Fruit fly (Drosophila melanogaster) whole organism, prepupa: ENCODE measurements around the gene bys.

Experiments used
- Blimp-1 ChIP-seq: fragments of 200-800 bp; sonication (Bioruptor generic); optimal IDR thresholded peaks from 3 replicates; lab custom pipeline; 2017; ENCODE audit warnings: missing biosample characterization, missing genetic modification characterization, mild to moderate bottlenecking, moderate library complexity, missing genetic modification reagents
- CG10631 ChIP-seq: fragments of 200-800 bp; sonication (Bioruptor generic); optimal IDR thresholded peaks from 2 replicates; lab custom pipeline; 2016; ENCODE audit warnings: missing biosample characterization, missing genetic modification characterization
- CG10669 ChIP-seq: fragments of 200-800 bp; sonication (Bioruptor generic); optimal IDR thresholded peaks from 3 replicates; lab custom pipeline; 2018; ENCODE audit warnings: missing biosample characterization, mild to moderate bottlenecking, missing genetic modification characterization, moderate library complexity
- CG11294 ChIP-seq: fragments of 200-800 bp; sonication (Bioruptor generic); IDR thresholded peaks from 2 replicates; pipeline ENCODE4 v1.3.6; 2022; ENCODE audit warnings: missing biosample characterization, missing genetic modification characterization
- CG11762 ChIP-seq: fragments of 200-800 bp; sonication (Bioruptor generic); optimal IDR thresholded peaks from 3 replicates; lab custom pipeline; 2016; ENCODE audit warnings: missing biosample characterization, missing genetic modification characterization; ENCODE audit not compliant: insufficient read depth
- CG11902 ChIP-seq: fragments of 200-800 bp; sonication (Bioruptor generic); optimal IDR thresholded peaks from 3 replicates; lab custom pipeline; 2016; ENCODE audit warnings: missing biosample characterization, missing genetic modification characterization
- CG15336 ChIP-seq: fragments of 200-800 bp; sonication (Bioruptor generic); IDR thresholded peaks from 2 replicates; pipeline ENCODE4 v1.3.6; 2022; ENCODE audit warnings: missing biosample characterization, missing genetic modification characterization
- CG1621 ChIP-seq: fragments of 200-800 bp; sonication (Bioruptor generic); optimal IDR thresholded peaks from 3 replicates; lab custom pipeline; 2018; ENCODE audit warnings: missing biosample characterization, mild to moderate bottlenecking, missing genetic modification characterization
- CG16779 ChIP-seq: fragments of 200-800 bp; sonication (Bioruptor generic); optimal IDR thresholded peaks from 3 replicates; lab custom pipeline; 2017; ENCODE audit warnings: missing biosample characterization, mild to moderate bottlenecking, missing genetic modification characterization
- CG31627 ChIP-seq: fragments of 200-800 bp; sonication (Bioruptor generic); optimal IDR thresholded peaks from 3 replicates; lab custom pipeline; 2016; ENCODE audit warnings: missing biosample characterization, missing genetic modification characterization
- CG4318 ChIP-seq: fragments of 200-800 bp; sonication (Bioruptor generic); optimal IDR thresholded peaks from 3 replicates; lab custom pipeline; 2017; ENCODE audit warnings: missing biosample characterization, mild to moderate bottlenecking, missing genetic modification characterization
- CG6163 ChIP-seq: fragments of 200-800 bp; sonication (Bioruptor generic); IDR thresholded peaks from 3 replicates; pipeline ENCODE4 v1.3.6; 2022; ENCODE audit warnings: missing biosample characterization, missing genetic modification characterization
- CG6808 ChIP-seq: fragments of 200-800 bp; sonication (Bioruptor generic); optimal IDR thresholded peaks from 3 replicates; lab custom pipeline; 2017; ENCODE audit warnings: missing biosample characterization, missing genetic modification characterization, mild to moderate bottlenecking, moderate library complexity, missing genetic modification reagents
- CG7368 ChIP-seq: fragments of 200-800 bp; sonication (Bioruptor generic); optimal IDR thresholded peaks from 3 replicates; lab custom pipeline; 2016; ENCODE audit warnings: missing biosample characterization, missing genetic modification characterization
- CG8319 ChIP-seq: fragments of 200-800 bp; sonication (Bioruptor generic); optimal IDR thresholded peaks from 3 replicates; lab custom pipeline; 2016; ENCODE audit warnings: missing biosample characterization, missing genetic modification characterization
- CG9139 ChIP-seq: fragments of 200-800 bp; sonication (Bioruptor generic); optimal IDR thresholded peaks from 3 replicates; lab custom pipeline; 2017; ENCODE audit warnings: missing biosample characterization, mild to moderate bottlenecking, missing genetic modification characterization
- Eip78C ChIP-seq: fragments of 200-800 bp; sonication (Bioruptor generic); peaks from one replicate; lab custom pipeline; 2016; ENCODE audit warnings: missing biosample characterization, missing genetic modification characterization
- Gug ChIP-seq: fragments of 200-800 bp; sonication (Bioruptor generic); IDR thresholded peaks from 2 replicates; pipeline ENCODE4 v1.3.6; 2022; ENCODE audit warnings: missing biosample characterization, missing genetic modification characterization
- Hr38 ChIP-seq: sonication (Bioruptor generic); optimal IDR thresholded peaks from 2 replicates; lab custom pipeline; 2016; ENCODE audit warnings: missing biosample characterization, missing genetic modification characterization
- Hr4 ChIP-seq: fragments of 200-800 bp; sonication (Bioruptor generic); optimal IDR thresholded peaks from 3 replicates; lab custom pipeline; 2016; ENCODE audit warnings: missing biosample characterization, missing genetic modification characterization
- Lpt ChIP-seq: fragments of 200-800 bp; sonication (Bioruptor generic); optimal IDR thresholded peaks from 3 replicates; lab custom pipeline; 2016; ENCODE audit warnings: missing biosample characterization, missing genetic modification characterization
- Met ChIP-seq: fragments of 200-800 bp; sonication (Bioruptor generic); optimal IDR thresholded peaks from 3 replicates; lab custom pipeline; 2016; ENCODE audit warnings: missing biosample characterization, missing genetic modification characterization
- Smox ChIP-seq: fragments of 200-800 bp; sonication (Bioruptor generic); optimal IDR thresholded peaks from 3 replicates; lab custom pipeline; 2016; ENCODE audit warnings: missing biosample characterization, missing genetic modification characterization
- Sox102F ChIP-seq: fragments of 200-800 bp; sonication (Bioruptor generic); optimal IDR thresholded peaks from 2 replicates; lab custom pipeline; 2016; ENCODE audit warnings: missing biosample characterization, mild to moderate bottlenecking, missing genetic modification characterization
- Sox15 ChIP-seq: fragments of 200-800 bp; sonication (Bioruptor generic); optimal IDR thresholded peaks from 3 replicates; lab custom pipeline; 2016; ENCODE audit warnings: missing biosample characterization, missing genetic modification characterization
- achi ChIP-seq: fragments of 200-800 bp; sonication (Bioruptor generic); optimal IDR thresholded peaks from 3 replicates; lab custom pipeline; 2016; ENCODE audit warnings: missing biosample characterization, missing genetic modification characterization
- cyc ChIP-seq: fragments of 200-800 bp; sonication (Bioruptor generic); optimal IDR thresholded peaks from 3 replicates; lab custom pipeline; 2016; ENCODE audit warnings: missing biosample characterization, missing genetic modification characterization
- dsx ChIP-seq: fragments of 200-800 bp; optimal IDR thresholded peaks from 3 replicates; lab custom pipeline; 2019; ENCODE audit warnings: missing biosample characterization, mild to moderate bottlenecking, missing genetic modification characterization, moderate library complexity; ENCODE audit not compliant: poor library complexity, severe bottlenecking
- esn ChIP-seq: fragments of 200-800 bp; sonication (Bioruptor generic); optimal IDR thresholded peaks from 2 replicates; lab custom pipeline; 2016; ENCODE audit warnings: missing biosample characterization, mild to moderate bottlenecking, missing genetic modification characterization, moderate library complexity
- fd85E ChIP-seq: fragments of 200-800 bp; sonication (Bioruptor generic); optimal IDR thresholded peaks from 3 replicates; lab custom pipeline; 2016; ENCODE audit warnings: missing biosample characterization, missing genetic modification characterization
- fkh ChIP-seq: fragments of 200-800 bp; sonication (Bioruptor generic); optimal IDR thresholded peaks from 3 replicates; lab custom pipeline; 2017; ENCODE audit warnings: missing biosample characterization, mild to moderate bottlenecking, missing genetic modification characterization, moderate library complexity
- lz ChIP-seq: fragments of 200-800 bp; sonication (Bioruptor generic); optimal IDR thresholded peaks from 3 replicates; lab custom pipeline; 2016; ENCODE audit warnings: missing biosample characterization, missing genetic modification characterization
- net ChIP-seq: fragments of 200-800 bp; sonication (Bioruptor generic); optimal IDR thresholded peaks from 3 replicates; lab custom pipeline; 2016; ENCODE audit warnings: missing biosample characterization, missing genetic modification characterization
- pdm3 ChIP-seq: fragments of 200-800 bp; sonication (Bioruptor generic); optimal IDR thresholded peaks from 3 replicates; lab custom pipeline; 2016; ENCODE audit warnings: missing biosample characterization, missing genetic modification characterization
- ss ChIP-seq, 2 experiments: fragments of 200-800 bp; sonication (Bioruptor generic); optimal IDR thresholded peaks; 2 replicates in 1 of 2; 3 replicates in 1 of 2; lab custom pipeline; 2017 to 2018; ENCODE audit warnings: mild to moderate bottlenecking in 2 of 2, missing biosample characterization in 2 of 2, missing genetic modification characterization in 2 of 2, moderate library complexity in 1 of 2
- svp ChIP-seq: fragments of 200-800 bp; sonication (Bioruptor generic); peaks from one replicate; lab custom pipeline; 2016; ENCODE audit warnings: missing biosample characterization, missing genetic modification characterization
- topi ChIP-seq: fragments of 200-800 bp; sonication (Bioruptor generic); optimal IDR thresholded peaks from 3 replicates; lab custom pipeline; 2016; ENCODE audit warnings: missing biosample characterization, missing genetic modification characterization
- vri ChIP-seq: fragments of 200-800 bp; sonication (Bioruptor generic); optimal IDR thresholded peaks from 3 replicates; lab custom pipeline; 2016; ENCODE audit warnings: missing biosample characterization, mild to moderate bottlenecking, missing genetic modification characterization

The bys gene

dm6 chrX:7908239-7909068, 6.8 kb downstream of the bys start, which contains the start of the genes dpr14 and spidey (continued):
- TF ChIP-seq Hr4 (GFP tag; lab: Kevin White, UChicago), result peak; percentile 81
- peak; percentile 76 for TF ChIP-seq CG1621 (tag; lab: Kevin White, UChicago)
- peak; percentile 60 to 83 for TF ChIP-seq ss (GFP tag; optimal IDR thresholded peaks at IDR 0.05; lab: Kevin White, UChicago)
- TF ChIP-seq Smox (GFP tag; lab: Kevin White, UChicago), result no peak
- TF ChIP-seq CG6163 (GFP tag; lab: Robert Waterston, UW), result peak; percentile 85
- TF ChIP-seq svp (GFP tag; lab: Kevin White, UChicago), result peak; percentile 90
- peak; percentile 99 for TF ChIP-seq vri (GFP tag; lab: Kevin White, UChicago)
- TF ChIP-seq dsx (GFP tag; lab: Kevin White, UChicago), result peak; percentile 75
- peak; percentile 66 for TF ChIP-seq fkh (GFP tag; lab: Kevin White, UChicago)
- TF ChIP-seq CG11294, result peak; percentile 75
- peak; percentile 74 for TF ChIP-seq CG6808
- TF ChIP-seq Gug (GFP tag; lab: Robert Waterston, UW), result peak; percentile 81
- no peak for TF ChIP-seq Hr38 (GFP tag; lab: Kevin White, UChicago)
- peak; percentile 53 for TF ChIP-seq CG8319 (GFP tag; lab: Kevin White, UChicago)
- TF ChIP-seq CG15336, result peak; percentile 85
- peak; percentile 96 for TF ChIP-seq Eip78C (GFP tag; lab: Kevin White, UChicago)
- peak; percentile 60 for TF ChIP-seq CG9139
- peak; percentile 54 for TF ChIP-seq CG16779 (tag; lab: Kevin White, UChicago)
- peak; percentile 46 for TF ChIP-seq Sox15
- TF ChIP-seq Met (GFP tag; lab: Kevin White, UChicago), result peak; percentile 88
- peak; percentile 79 for TF ChIP-seq Lpt (GFP tag; lab: Kevin White, UChicago)
- peak; percentile 83 for TF ChIP-seq Sox102F (GFP tag; lab: Kevin White, UChicago)
- peak; percentile 83 for TF ChIP-seq topi (GFP tag; lab: Kevin White, UChicago)
- TF ChIP-seq CG7368, result peak; percentile 66
- TF ChIP-seq CG11762 (GFP tag; lab: Kevin White, UChicago), result peak; percentile 76
- TF ChIP-seq esn (GFP tag; lab: Kevin White, UChicago), result peak; percentile 77
- peak; percentile 79 for TF ChIP-seq cyc
- TF ChIP-seq CG10669, result peak; percentile 75
- peak; percentile 84 for TF ChIP-seq CG31627 (GFP tag; lab: Kevin White, UChicago)
- TF ChIP-seq fd85E (GFP tag; lab: Kevin White, UChicago), result peak; percentile 21

DNA sequence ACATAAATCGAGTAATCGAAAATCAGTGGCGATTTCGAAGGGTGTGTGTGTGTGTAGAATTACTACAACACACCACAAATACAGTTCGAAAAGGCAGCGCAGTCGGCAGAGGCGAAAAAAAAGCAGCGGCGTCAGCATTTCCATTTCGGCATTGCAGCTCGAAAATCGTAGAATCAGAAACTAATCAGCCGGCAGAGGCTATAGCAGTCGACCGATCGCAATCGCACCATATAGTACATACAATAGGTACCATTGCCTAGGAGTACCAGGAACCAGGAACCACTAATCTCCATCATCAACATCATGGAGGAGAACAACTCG, 7.3 kb downstream of the bys start:
- TF ChIP-seq Blimp-1 (GFP tag; lab: Kevin White, UChicago), result no peak
- no peak for TF ChIP-seq CG9139
- peak; percentile 88 for TF ChIP-seq vri (GFP tag; lab: Kevin White, UChicago)
- TF ChIP-seq CG7368, result no peak
- no peak for TF ChIP-seq svp (GFP tag; lab: Kevin White, UChicago)
- no peak for TF ChIP-seq CG10631 (GFP tag; lab: Kevin White, UChicago)

- TF ChIP-seq Eip78C (GFP tag; lab: Kevin White, UChicago) (peak; percentile 23), CG4318 (GFP tag; lab: Kevin White, UChicago) (no peak), CG10631 (GFP tag; lab: Kevin White, UChicago) (no peak)
Measured at dm6 chrX:7909482-7909881, 7.8 kb downstream of the bys start.

- peak; percentile 0 for TF ChIP-seq vri (GFP tag; lab: Kevin White, UChicago)
- peak; percentile 28 for TF ChIP-seq achi (GFP tag; lab: Kevin White, UChicago)
- TF ChIP-seq ss (GFP tag; optimal IDR thresholded peaks at IDR 0.05; lab: Kevin White, UChicago), result peak in 1 of 2 experiments; percentile 17
- TF ChIP-seq esn (GFP tag; lab: Kevin White, UChicago), result peak; percentile 10
- TF ChIP-seq CG9139, result peak; percentile 20
- no peak for TF ChIP-seq CG11902
- peak; percentile 30 for TF ChIP-seq Eip78C (GFP tag; lab: Kevin White, UChicago)
- TF ChIP-seq Sox102F (GFP tag; lab: Kevin White, UChicago), result no peak
- no peak for TF ChIP-seq net
- TF ChIP-seq pdm3 (GFP tag; lab: Kevin White, UChicago), result no peak
- no peak for TF ChIP-seq lz (GFP tag; lab: Kevin White, UChicago)
- no peak for TF ChIP-seq CG16779 (tag; lab: Kevin White, UChicago)
- TF ChIP-seq svp (GFP tag; lab: Kevin White, UChicago), result peak; percentile 61
Measured at dm6 chrX:7911983-7912630, 10.4 kb downstream of the bys start, which contains the start of gene snz. Gene snz, plus strand, starts transcription at chrX:7912089.
